Worm (Caenorhabditis elegans) whole organism, L3 larva: ENCODE results near the gene irld-4.

Experiments used
- ZK546.5 ChIP-seq: sonication (generic microtip); optimal IDR thresholded peaks from 2 replicates; lab custom pipeline; 2017; ENCODE audit warnings: missing biosample characterization, missing genetic modification characterization
- ceh-16 ChIP-seq: sonication (generic microtip); optimal IDR thresholded peaks from 2 replicates; lab custom pipeline; 2017; ENCODE audit warnings: missing biosample characterization, missing genetic modification characterization
- daf-12 ChIP-seq: fragments of 150-350 bp; optimal IDR thresholded peaks from 2 replicates; lab custom pipeline; 2014; ENCODE audit warnings: missing biosample characterization, missing genetic modification reagents, missing genetic modification characterization
- egl-27 ChIP-seq: sonication (generic microtip); optimal IDR thresholded peaks from 4 replicates; lab custom pipeline; 2017; ENCODE audit warnings: missing biosample characterization, missing genetic modification reagents, missing genetic modification characterization
- elt-3 ChIP-seq, 3 experiments: fragments of 150-350 bp in 1 of 3; sonication (generic microtip) in 2 of 3; optimal IDR thresholded peaks; 2 replicates in 2 of 3; 4 replicates in 1 of 3; lab custom pipeline; 2014 to 2017; ENCODE audit warnings: missing biosample characterization in 3 of 3, missing genetic modification characterization in 3 of 3
- fkh-10 ChIP-seq: sonication (generic microtip); optimal IDR thresholded peaks from 2 replicates; lab custom pipeline; 2017; ENCODE audit warnings: missing biosample characterization, missing genetic modification reagents, missing genetic modification characterization
- fos-1 ChIP-seq: fragments of 150-350 bp; optimal IDR thresholded peaks from 2 replicates; lab custom pipeline; 2014; ENCODE audit warnings: missing biosample characterization, missing genetic modification characterization
- snpc-4 ChIP-seq: fragments of 150-350 bp; optimal IDR thresholded peaks from 2 replicates; lab custom pipeline; 2014; ENCODE audit warnings: missing biosample characterization, missing genetic modification characterization
- unc-39 ChIP-seq: sonication (generic microtip); optimal IDR thresholded peaks from 4 replicates; lab custom pipeline; 2017; ENCODE audit warnings: missing biosample characterization, missing genetic modification characterization
- zag-1 ChIP-seq: fragments of 150-350 bp; optimal IDR thresholded peaks from 2 replicates; lab custom pipeline; 2014; ENCODE audit warnings: missing biosample characterization, missing genetic modification characterization

DNA sequence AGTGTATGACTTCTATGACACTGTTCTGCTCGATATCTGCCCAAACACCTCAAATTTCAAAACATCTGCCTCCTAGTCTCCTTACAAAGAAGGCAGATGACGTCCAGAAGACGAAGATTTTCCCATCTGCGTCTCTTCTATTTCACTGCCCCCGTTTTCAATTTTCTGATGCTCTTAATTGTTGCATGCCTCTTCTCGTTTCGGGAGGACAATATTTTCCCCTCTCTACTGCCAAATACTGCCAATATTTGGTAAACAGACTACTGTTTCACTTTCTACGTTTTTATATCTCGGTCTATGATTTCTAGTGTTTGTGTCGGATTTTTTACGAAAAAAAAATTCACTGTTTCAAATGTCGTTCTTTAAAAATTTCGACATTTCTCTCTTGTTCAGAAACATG lies 28.5 kb downstream of the irld-4 start:
- TF ChIP-seq ZK546.5 (tag; lab: Kevin White, UChicago): no peak
- TF ChIP-seq elt-3 (tag; optimal IDR thresholded peaks at IDR 0.05; lab: Kevin White, UChicago): no peak
- no peak for TF ChIP-seq daf-12 (tag; lab: Kevin White, UChicago)
- no peak for TF ChIP-seq snpc-4
- TF ChIP-seq ceh-16: no peak
- TF ChIP-seq unc-39 (tag; lab: Kevin White, UChicago): no peak
- no peak for TF ChIP-seq fos-1
- TF ChIP-seq egl-27 (tag; lab: Kevin White, UChicago): no peak
- no peak for TF ChIP-seq fkh-10
- TF ChIP-seq zag-1 (tag; lab: Kevin White, UChicago): no peak
